Worm (Caenorhabditis elegans) whole organism, mixed stage, embryonic: ENCODE data around the gene F55G7.3.

Experiments
- elt-3 ChIP-seq: fragments of 150-350 bp; optimal IDR thresholded peaks from 2 replicates; lab custom pipeline; 2014; ENCODE audit warnings: missing biosample characterization, missing genetic modification characterization
- ham-2 ChIP-seq: fragments of 200-800 bp; sonication (Bioruptor generic); optimal IDR thresholded peaks from 2 replicates; lab custom pipeline; 2018; ENCODE audit warnings: mild to moderate bottlenecking, missing genetic modification characterization, missing compliant biosample characterization
- lin-13 ChIP-seq: fragments of 150-350 bp; optimal IDR thresholded peaks from 2 replicates; lab custom pipeline; 2014; ENCODE audit warnings: missing biosample characterization, missing genetic modification characterization
- mls-2 ChIP-seq: sonication (generic microtip); optimal IDR thresholded peaks from 2 replicates; lab custom pipeline; 2016; ENCODE audit warnings: mild to moderate bottlenecking, missing genetic modification characterization, moderate library complexity, missing compliant biosample characterization
- nhr-12 ChIP-seq: fragments of 150-350 bp; optimal IDR thresholded peaks from 2 replicates; lab custom pipeline; 2014; ENCODE audit warnings: missing biosample characterization, missing genetic modification characterization
- nhr-237 ChIP-seq: fragments of 150-350 bp; optimal IDR thresholded peaks from 2 replicates; lab custom pipeline; 2014; ENCODE audit warnings: missing biosample characterization, missing genetic modification characterization
- pha-4 ChIP-seq: fragments of 150-350 bp; optimal IDR thresholded peaks from 2 replicates; lab custom pipeline; 2018; ENCODE audit warnings: missing biosample characterization, missing genetic modification reagents, missing genetic modification characterization
- sem-2 ChIP-seq: fragments of 200-800 bp; sonication (Bioruptor generic); optimal IDR thresholded peaks from 2 replicates; lab custom pipeline; 2018; ENCODE audit warnings: mild to moderate bottlenecking, missing genetic modification characterization, missing compliant biosample characterization
- tbx-8 ChIP-seq: fragments of 200-800 bp; sonication (Bioruptor generic); optimal IDR thresholded peaks from 2 replicates; lab custom pipeline; 2018; ENCODE audit warnings: mild to moderate bottlenecking, missing genetic modification characterization, moderate library complexity, missing compliant biosample characterization
- unc-39 ChIP-seq: fragments of 150-350 bp; optimal IDR thresholded peaks from 2 replicates; lab custom pipeline; 2014; ENCODE audit warnings: missing biosample characterization, missing genetic modification characterization
- unc-62 ChIP-seq: fragments of 150-350 bp; optimal IDR thresholded peaks from 2 replicates; lab custom pipeline; 2014; ENCODE audit warnings: missing biosample characterization, missing genetic modification reagents, missing genetic modification characterization

DNA sequence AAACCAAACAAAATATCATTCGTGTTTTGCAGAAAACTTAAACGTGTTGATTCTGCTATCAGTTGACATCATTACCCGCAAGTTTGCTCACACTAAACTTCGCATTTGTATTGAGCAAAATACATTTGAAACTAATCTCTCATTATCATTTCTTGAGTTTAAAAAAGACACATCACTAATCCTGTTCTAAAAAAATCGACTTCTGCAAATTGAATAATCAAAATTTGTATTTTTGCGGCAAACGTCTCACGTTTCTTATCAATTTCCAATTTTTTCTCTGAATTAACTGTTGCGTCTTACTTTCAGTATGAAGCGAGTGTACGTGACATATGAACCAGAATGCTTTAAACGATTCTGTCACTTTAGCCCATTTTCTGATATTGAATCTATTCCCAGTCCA, 18.0 kb upstream of the F55G7.3 start, which contains the start of gene C49F5.8:
- TF ChIP-seq nhr-12 (tag; lab: Kevin White, UChicago) (no peak), unc-39 (tag; lab: Kevin White, UChicago) (no peak), pha-4 (tag; lab: Kevin White, UChicago) (no peak), unc-62 (GFP tag; lab: Kevin White, UChicago) (no peak), ham-2 (no peak), tbx-8 (no peak), sem-2 (GFP tag; lab: Kevin White, UChicago) (no peak), lin-13 (tag; lab: Kevin White, UChicago) (no peak), nhr-237 (tag; lab: Kevin White, UChicago) (no peak), elt-3 (tag; lab: Kevin White, UChicago) (no peak), mls-2 (tag; lab: Kevin White, UChicago) (no peak)
